Worm (Caenorhabditis elegans) whole organism, L2 larva: Measurements from ENCODE around the gene rpl-36.A.

Experiments used
- C34F6.9 ChIP-seq: fragments of 150-350 bp; optimal IDR thresholded peaks from 2 replicates; lab custom pipeline; 2014; ENCODE audit warnings: missing biosample characterization, missing genetic modification characterization
- F13H6.1 ChIP-seq: sonication (generic microtip); optimal IDR thresholded peaks from 2 replicates; lab custom pipeline; 2016; ENCODE audit warnings: missing genetic modification characterization, missing compliant biosample characterization
- R02D3.7 ChIP-seq: fragments of 150-350 bp; optimal IDR thresholded peaks from 2 replicates; lab custom pipeline; 2014; ENCODE audit warnings: missing biosample characterization, missing genetic modification characterization
- Y55F3AM.14 ChIP-seq: fragments of 200-800 bp; sonication (Bioruptor generic); optimal IDR thresholded peaks from 2 replicates; lab custom pipeline; 2018; ENCODE audit warnings: mild to moderate bottlenecking, missing genetic modification characterization, missing compliant biosample characterization
- alr-1 ChIP-seq: fragments of 150-350 bp; optimal IDR thresholded peaks from 2 replicates; lab custom pipeline; 2014; ENCODE audit warnings: missing biosample characterization, missing genetic modification characterization
- aly-2 ChIP-seq: fragments of 150-350 bp; optimal IDR thresholded peaks from 2 replicates; lab custom pipeline; 2014; ENCODE audit warnings: missing biosample characterization, missing genetic modification characterization
- ama-1 ChIP-seq: fragments of 150-350 bp; optimal IDR thresholded peaks from 2 replicates; lab custom pipeline; 2018; ENCODE audit warnings: inconsistent platforms
- blmp-1 ChIP-seq: sonication (generic microtip); optimal IDR thresholded peaks from 2 replicates; lab custom pipeline; 2017; ENCODE audit warnings: missing genetic modification characterization, mild to moderate bottlenecking, missing compliant biosample characterization, antibody characterized with exemption, moderate library complexity; ENCODE audit not compliant: insufficient read depth
- ceh-16 ChIP-seq: fragments of 150-350 bp; optimal IDR thresholded peaks from 2 replicates; lab custom pipeline; 2014; ENCODE audit warnings: missing biosample characterization, missing genetic modification characterization
- dmd-4 ChIP-seq: sonication (generic microtip); optimal IDR thresholded peaks from 2 replicates; lab custom pipeline; 2017; ENCODE audit warnings: missing biosample characterization, missing genetic modification characterization
- egl-27 ChIP-seq: sonication (generic microtip); optimal IDR thresholded peaks from 3 replicates; lab custom pipeline; 2017; ENCODE audit warnings: missing biosample characterization, missing genetic modification reagents, missing genetic modification characterization
- elt-1 ChIP-seq: fragments of 150-350 bp; optimal IDR thresholded peaks from 2 replicates; lab custom pipeline; 2014; ENCODE audit warnings: missing biosample characterization, missing genetic modification characterization
- elt-3 ChIP-seq: sonication (generic microtip); optimal IDR thresholded peaks from 2 replicates; lab custom pipeline; 2017; ENCODE audit warnings: missing biosample characterization, missing genetic modification characterization
- fos-1 ChIP-seq: fragments of 150-350 bp; optimal IDR thresholded peaks from 2 replicates; lab custom pipeline; 2014; ENCODE audit warnings: missing biosample characterization, missing genetic modification characterization
- lin-11 ChIP-seq: fragments of 150-350 bp; sonication (generic microtip); optimal IDR thresholded peaks from 2 replicates; lab custom pipeline; 2014; ENCODE audit warnings: missing biosample characterization, missing genetic modification characterization, inconsistent platforms, mixed read lengths
- lin-39 ChIP-seq: fragments of 150-350 bp; optimal IDR thresholded peaks from 2 replicates; lab custom pipeline; 2014; ENCODE audit warnings: missing biosample characterization, missing genetic modification reagents, missing genetic modification characterization
- mab-5 ChIP-seq: fragments of 150-350 bp; optimal IDR thresholded peaks from 2 replicates; lab custom pipeline; 2014; ENCODE audit warnings: missing biosample characterization, missing genetic modification characterization
- mbf-1 ChIP-seq: sonication (generic microtip); optimal IDR thresholded peaks from 2 replicates; lab custom pipeline; 2017; ENCODE audit warnings: missing biosample characterization, missing genetic modification characterization
- nhr-11 ChIP-seq: fragments of 150-350 bp; optimal IDR thresholded peaks from 2 replicates; lab custom pipeline; 2014; ENCODE audit warnings: missing biosample characterization, missing genetic modification characterization
- nhr-12 ChIP-seq: fragments of 150-350 bp; optimal IDR thresholded peaks from 2 replicates; lab custom pipeline; 2014; ENCODE audit warnings: missing biosample characterization, missing genetic modification characterization
- nhr-23 ChIP-seq: fragments of 150-350 bp; optimal IDR thresholded peaks from 2 replicates; lab custom pipeline; 2014; ENCODE audit warnings: missing biosample characterization, missing genetic modification reagents, missing genetic modification characterization
- nhr-25 ChIP-seq: fragments of 150-350 bp; sonication (generic microtip); optimal IDR thresholded peaks from 3 replicates; lab custom pipeline; 2014; ENCODE audit warnings: missing biosample characterization, missing genetic modification characterization
- peb-1 ChIP-seq: fragments of 150-350 bp; optimal IDR thresholded peaks from 2 replicates; lab custom pipeline; 2014; ENCODE audit warnings: missing biosample characterization, missing genetic modification characterization
- sma-3 ChIP-seq: sonication (generic microtip); optimal IDR thresholded peaks from 2 replicates; lab custom pipeline; 2016; ENCODE audit warnings: missing genetic modification reagents, missing genetic modification characterization, missing compliant biosample characterization
- sma-9 ChIP-seq, 2 experiments: fragments of 150-350 bp in 1 of 2; sonication (generic microtip) in 1 of 2; optimal IDR thresholded peaks; 2 replicates each; lab custom pipeline; 2014 to 2016; ENCODE audit warnings: missing genetic modification characterization in 2 of 2, mild to moderate bottlenecking in 1 of 2, missing biosample characterization in 1 of 2, missing compliant biosample characterization in 1 of 2, missing genetic modification reagents in 1 of 2, moderate library complexity in 1 of 2
- unc-39 ChIP-seq: fragments of 150-350 bp; optimal IDR thresholded peaks from 2 replicates; lab custom pipeline; 2014; ENCODE audit warnings: missing biosample characterization, missing genetic modification characterization
- unc-55 ChIP-seq: fragments of 150-350 bp; sonication (generic microtip); optimal IDR thresholded peaks from 3 replicates; lab custom pipeline; 2014; ENCODE audit warnings: missing biosample characterization, missing genetic modification reagents, missing genetic modification characterization
- unc-62 ChIP-seq: fragments of 150-350 bp; optimal IDR thresholded peaks from 2 replicates; lab custom pipeline; 2014; ENCODE audit warnings: missing biosample characterization, missing genetic modification reagents, missing genetic modification characterization
- zag-1 ChIP-seq: fragments of 150-350 bp; optimal IDR thresholded peaks from 2 replicates; lab custom pipeline; 2014; ENCODE audit warnings: missing biosample characterization, missing genetic modification characterization
- ztf-1 ChIP-seq: fragments of 200-800 bp; sonication (Bioruptor generic); conservative IDR thresholded peaks from 2 replicates; pipeline ENCODE4 v1.3.6; 2022; ENCODE audit warnings: missing genetic modification characterization, missing compliant biosample characterization

Gene rpl-36.A

DNA sequence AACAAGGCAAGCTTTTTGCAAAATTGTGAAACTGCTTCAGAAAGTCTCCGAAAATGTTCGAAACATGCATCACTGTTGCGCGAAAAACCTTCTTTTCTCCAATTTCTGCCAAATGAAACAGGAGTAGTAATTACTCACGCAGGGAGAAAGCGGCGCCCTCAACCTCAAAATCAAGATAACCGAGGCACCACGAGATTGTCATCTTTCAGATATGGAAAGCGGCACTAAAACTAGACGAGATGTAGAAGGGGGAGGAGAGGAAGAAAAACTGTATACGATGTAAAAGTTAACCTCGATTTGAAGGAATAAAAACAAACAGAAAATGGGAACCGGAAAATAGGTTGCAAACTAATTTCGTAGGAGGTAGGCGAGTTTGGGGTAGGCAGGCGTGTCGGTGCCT lies 20.5 kb downstream of the rpl-36.A start:
- TF ChIP-seq elt-1 (tag; lab: Kevin White, UChicago), result peak; percentile 79
- no peak for TF ChIP-seq R02D3.7
- TF ChIP-seq nhr-11 (tag; lab: Kevin White, UChicago), result no peak
- TF ChIP-seq zag-1 (tag; lab: Kevin White, UChicago), result no peak
- TF ChIP-seq nhr-23 (tag; lab: Kevin White, UChicago), result peak; percentile 81
- no peak for TF ChIP-seq alr-1
- TF ChIP-seq ceh-16 (tag; lab: Kevin White, UChicago), result peak; percentile 81
- TF ChIP-seq blmp-1, result peak; percentile 8
- TF ChIP-seq sma-9 (GFP tag; optimal IDR thresholded peaks at IDR 0.05; lab: Kevin White, UChicago), result no peak
- no peak for TF ChIP-seq sma-9 (tag; optimal IDR thresholded peaks at IDR 0.05; lab: Kevin White, UChicago)
- TF ChIP-seq F13H6.1 (tag; lab: Kevin White, UChicago), result no peak
- TF ChIP-seq lin-11 (tag; lab: Kevin White, UChicago), result no peak

DNA sequence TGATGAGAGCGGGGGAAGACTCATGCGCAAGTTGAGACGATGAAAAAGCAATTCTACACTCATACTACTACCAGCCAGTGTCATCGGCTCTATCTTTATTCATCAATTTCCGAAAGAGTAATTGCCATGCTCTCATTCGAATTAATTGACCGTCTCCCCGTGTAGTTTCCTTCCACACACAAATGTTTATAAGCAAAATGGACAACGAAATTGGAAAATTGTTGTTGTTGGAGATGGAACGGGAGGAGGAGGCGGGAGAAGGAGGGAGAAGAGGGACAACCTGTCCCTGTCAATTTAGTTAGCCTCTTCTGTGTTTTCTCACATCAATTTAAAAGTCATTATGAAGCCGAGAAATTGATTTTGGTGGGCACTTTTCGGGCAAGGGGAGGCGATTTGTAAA lies 24.4 kb downstream of the rpl-36.A start:
- TF ChIP-seq unc-55 (GFP tag; lab: Kevin White, UChicago), result no peak
- no peak for TF ChIP-seq dmd-4 (tag; lab: Kevin White, UChicago)
- no peak for TF ChIP-seq unc-39 (tag; lab: Kevin White, UChicago)
- no peak for TF ChIP-seq C34F6.9 (tag; lab: Kevin White, UChicago)
- no peak for TF ChIP-seq blmp-1
- no peak for TF ChIP-seq Y55F3AM.14
- TF ChIP-seq nhr-11 (tag; lab: Kevin White, UChicago), result no peak
- no peak for TF ChIP-seq sma-3 (GFP tag; lab: Kevin White, UChicago)
- TF ChIP-seq nhr-25 (tag; lab: Kevin White, UChicago), result no peak
- TF ChIP-seq lin-11 (tag; lab: Kevin White, UChicago), result no peak
- TF ChIP-seq mab-5 (tag; lab: Kevin White, UChicago), result no peak
- TF ChIP-seq alr-1, result no peak
- TF ChIP-seq fos-1 (tag; lab: Kevin White, UChicago), result no peak
- TF ChIP-seq ama-1, result no peak
- no peak for TF ChIP-seq elt-3
- no peak for TF ChIP-seq elt-1 (tag; lab: Kevin White, UChicago)
- TF ChIP-seq, all 48 proteins: peak for 0

DNA sequence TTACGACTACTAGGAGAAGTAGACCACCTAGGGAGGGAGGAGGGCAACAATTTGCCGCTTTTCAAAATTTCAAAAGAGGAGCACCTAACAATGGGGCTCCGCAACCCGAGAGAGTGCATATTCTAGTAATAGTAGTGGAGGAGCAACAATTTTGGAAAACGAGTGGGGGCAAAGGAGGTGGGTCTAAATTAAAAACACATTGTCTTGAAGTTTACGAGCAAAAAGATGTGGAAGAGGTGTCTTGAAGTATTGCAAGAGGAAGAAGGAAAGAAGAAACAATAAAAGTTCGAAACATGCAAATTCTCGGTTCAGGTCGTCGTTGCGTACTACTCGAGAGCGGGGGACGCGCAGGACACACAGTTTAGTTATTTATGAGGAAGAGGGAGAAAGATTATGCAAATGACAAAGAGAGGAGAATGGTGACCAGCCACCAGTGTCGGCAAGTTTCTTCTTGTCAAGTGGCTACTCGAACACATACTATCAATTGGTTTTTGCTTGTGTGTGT lies 32.8 kb downstream of the rpl-36.A start:
- no peak for TF ChIP-seq sma-9 (GFP tag; optimal IDR thresholded peaks at IDR 0.05; lab: Kevin White, UChicago)
- TF ChIP-seq sma-9 (tag; optimal IDR thresholded peaks at IDR 0.05; lab: Kevin White, UChicago), result no peak
- no peak for TF ChIP-seq egl-27 (tag; lab: Kevin White, UChicago)
- TF ChIP-seq nhr-12 (tag; lab: Kevin White, UChicago), result no peak
- TF ChIP-seq, all 48 proteins: peak for 0

DNA sequence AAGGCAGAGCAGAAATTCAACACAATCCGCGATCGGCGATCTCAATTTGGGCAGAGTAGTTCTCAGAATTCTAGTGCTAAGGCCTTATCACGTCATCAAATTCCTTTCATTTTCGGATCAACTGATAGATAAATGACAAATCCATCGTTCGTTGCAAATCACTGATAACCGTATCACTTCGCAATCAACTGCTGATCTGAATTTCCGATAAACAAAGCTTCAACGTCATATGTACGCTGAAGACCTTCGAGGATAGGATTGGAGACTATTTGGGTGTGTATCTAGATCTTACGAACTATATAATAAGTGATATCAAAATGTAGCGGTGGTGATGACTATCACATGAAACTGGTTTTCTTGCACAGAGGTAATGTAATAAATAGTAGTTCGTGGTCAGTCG lies 39.7 kb downstream of the rpl-36.A start:
- no peak for TF ChIP-seq lin-39
- no peak for TF ChIP-seq mbf-1 (tag; lab: Kevin White, UChicago)
- no peak for TF ChIP-seq alr-1
- TF ChIP-seq sma-3 (GFP tag; lab: Kevin White, UChicago), result peak; percentile 7
- no peak for TF ChIP-seq ztf-1 (GFP tag; lab: Robert Waterston, UW)
- TF ChIP-seq Y55F3AM.14, result no peak

DNA sequence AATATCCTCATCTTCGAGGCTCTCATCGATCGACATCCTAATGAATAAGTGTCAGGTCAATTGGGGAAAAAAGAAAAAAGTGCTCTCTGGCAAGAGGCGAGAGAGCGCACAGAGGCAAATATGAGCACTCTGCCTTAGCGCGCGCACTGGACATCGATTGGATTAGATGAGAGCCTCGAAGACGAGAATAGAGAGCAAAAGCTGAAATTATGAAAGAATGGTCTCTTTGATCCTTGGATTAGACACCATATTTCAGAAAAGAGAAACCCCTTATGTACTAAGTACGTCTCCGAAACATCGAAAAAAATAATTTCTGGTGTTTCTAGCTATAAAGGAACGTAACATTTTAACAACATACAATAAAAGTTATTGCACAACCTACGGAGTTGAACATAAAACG lies 41.8 kb downstream of the rpl-36.A start, which contains the start of gene F45E10.2:
Gene F45E10.2, minus strand, starts transcription at position 101 of the 400 bp plus-strand sequence.
- no peak for TF ChIP-seq aly-2
- no peak for TF ChIP-seq nhr-25 (tag; lab: Kevin White, UChicago)
- no peak for TF ChIP-seq unc-62

DNA sequence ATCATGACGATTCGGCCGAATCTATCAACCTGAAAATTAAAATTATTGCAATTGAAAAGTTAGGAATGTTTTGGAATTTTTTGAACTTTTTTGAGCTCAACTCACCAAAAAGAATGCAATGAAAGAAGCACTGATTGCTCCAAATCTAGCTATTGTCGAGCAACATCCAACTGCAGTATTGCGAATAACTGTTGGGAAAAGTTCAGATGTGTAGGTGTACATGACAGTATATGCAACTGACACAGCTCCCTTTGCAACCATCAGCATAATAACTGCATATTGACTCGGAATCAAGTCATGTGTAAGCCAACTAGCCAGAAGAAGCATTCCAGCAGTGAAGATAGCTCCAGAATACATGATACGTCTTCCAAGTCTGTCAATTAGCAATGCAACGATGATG lies 44.5 kb downstream of the rpl-36.A start:
- no peak for TF ChIP-seq ceh-16 (tag; lab: Kevin White, UChicago)
- no peak for TF ChIP-seq blmp-1
- TF ChIP-seq Y55F3AM.14, result no peak
- TF ChIP-seq nhr-11 (tag; lab: Kevin White, UChicago), result no peak
- no peak for TF ChIP-seq nhr-25 (tag; lab: Kevin White, UChicago)
- no peak for TF ChIP-seq ama-1
- no peak for TF ChIP-seq mbf-1 (tag; lab: Kevin White, UChicago)
- TF ChIP-seq peb-1 (tag; lab: Kevin White, UChicago), result no peak
- no peak for TF ChIP-seq sma-3 (GFP tag; lab: Kevin White, UChicago)
- no peak for TF ChIP-seq unc-39 (tag; lab: Kevin White, UChicago)
